Fruit fly (Drosophila melanogaster) whole organism, embryonic: ENCODE data around the gene CG5592.

Experiments
- Asciz ChIP-seq: fragments of 200-800 bp; sonication (Bioruptor generic); optimal IDR thresholded peaks from 2 replicates; lab custom pipeline; 2017; ENCODE audit warnings: missing biosample characterization, mild to moderate bottlenecking, missing genetic modification characterization, missing genetic modification reagents
- Awh ChIP-seq: fragments of 200-800 bp; sonication (Bioruptor generic); IDR thresholded peaks from 2 replicates; pipeline ENCODE4, ENCODE4 v1.3.6; 2022; ENCODE audit warnings: missing biosample characterization, missing genetic modification characterization
- B-H2 ChIP-seq: fragments of 200-800 bp; sonication (Bioruptor generic); optimal IDR thresholded peaks from 2 replicates; lab custom pipeline; 2018; ENCODE audit warnings: missing biosample characterization, mild to moderate bottlenecking, missing genetic modification characterization
- Bgb ChIP-seq: fragments of 200-800 bp; sonication (Bioruptor generic); IDR thresholded peaks from 2 replicates; pipeline ENCODE4 v1.3.6; 2022; ENCODE audit warnings: missing biosample characterization, missing genetic modification characterization; ENCODE audit not compliant: partially characterized antibody
- CG11696 ChIP-seq: fragments of 200-800 bp; sonication (Bioruptor generic); IDR thresholded peaks from 2 replicates; pipeline ENCODE4 v1.3.6; 2022; ENCODE audit warnings: missing biosample characterization, missing genetic modification characterization
- CG12104 ChIP-seq: fragments of 200-800 bp; sonication (Bioruptor generic); optimal IDR thresholded peaks from 3 replicates; lab custom pipeline; 2016; ENCODE audit warnings: missing biosample characterization, missing genetic modification characterization
- CG12155 ChIP-seq: fragments of 200-800 bp; sonication (Bioruptor generic); optimal IDR thresholded peaks from 3 replicates; lab custom pipeline; 2016; ENCODE audit warnings: missing biosample characterization, missing genetic modification characterization
- CG15011 ChIP-seq: fragments of 200-800 bp; sonication (Bioruptor generic); optimal IDR thresholded peaks from 3 replicates; lab custom pipeline; 2018; ENCODE audit warnings: missing biosample characterization, mild to moderate bottlenecking, missing genetic modification characterization
- CG15479 ChIP-seq: fragments of 200-800 bp; sonication (Bioruptor generic); optimal IDR thresholded peaks from 3 replicates; lab custom pipeline; 2019; ENCODE audit warnings: missing biosample characterization, mild to moderate bottlenecking, missing genetic modification characterization, moderate library complexity
- CG1647 ChIP-seq: fragments of 200-800 bp; sonication (Bioruptor generic); optimal IDR thresholded peaks from 3 replicates; lab custom pipeline; 2016; ENCODE audit warnings: missing biosample characterization, missing genetic modification characterization
- CG16863 ChIP-seq: fragments of 200-800 bp; sonication (Bioruptor generic); optimal IDR thresholded peaks from 3 replicates; lab custom pipeline; 2016; ENCODE audit warnings: missing biosample characterization, missing genetic modification characterization
- CG3281 ChIP-seq: fragments of 200-800 bp; sonication (Bioruptor generic); optimal IDR thresholded peaks from 3 replicates; lab custom pipeline; 2017; ENCODE audit warnings: missing biosample characterization, mild to moderate bottlenecking, missing genetic modification characterization
- CG4360 ChIP-seq: fragments of 200-800 bp; sonication (Bioruptor generic); IDR thresholded peaks from 2 replicates; pipeline ENCODE4 v1.3.6; 2022; ENCODE audit warnings: missing biosample characterization, missing genetic modification characterization
- CG4730 ChIP-seq: fragments of 200-800 bp; sonication (Bioruptor generic); IDR thresholded peaks from 2 replicates; pipeline ENCODE4 v1.3.6; 2022; ENCODE audit warnings: missing biosample characterization, missing genetic modification characterization
- CG5180 ChIP-seq: fragments of 200-800 bp; sonication (Bioruptor generic); optimal IDR thresholded peaks from 3 replicates; lab custom pipeline; 2017; ENCODE audit warnings: missing biosample characterization, missing genetic modification characterization, mild to moderate bottlenecking, moderate library complexity, missing genetic modification reagents
- CG6254 ChIP-seq: fragments of 200-800 bp; sonication (Bioruptor generic); optimal IDR thresholded peaks from 3 replicates; lab custom pipeline; 2017; ENCODE audit warnings: mild to moderate bottlenecking, missing biosample characterization, missing genetic modification reagents, missing genetic modification characterization
- CG6272 ChIP-seq: fragments of 200-800 bp; sonication (Bioruptor generic); IDR thresholded peaks from 2 replicates; pipeline ENCODE4 v1.3.6; 2022; ENCODE audit warnings: missing biosample characterization, missing genetic modification characterization
- CG6654 ChIP-seq: fragments of 200-800 bp; sonication (Bioruptor generic); optimal IDR thresholded peaks from 2 replicates; lab custom pipeline; 2017; ENCODE audit warnings: missing biosample characterization, mild to moderate bottlenecking, missing genetic modification characterization
- CG7357 ChIP-seq: fragments of 200-800 bp; sonication (Bioruptor generic); IDR thresholded peaks from 3 replicates; pipeline ENCODE4 v1.3.6; 2022; ENCODE audit warnings: missing biosample characterization, missing genetic modification characterization
- CG9609 ChIP-seq: fragments of 200-800 bp; sonication (Bioruptor generic); optimal IDR thresholded peaks from 3 replicates; lab custom pipeline; 2016; ENCODE audit warnings: missing biosample characterization, missing genetic modification characterization
- CG9727 ChIP-seq: fragments of 200-800 bp; sonication (Bioruptor generic); optimal IDR thresholded peaks from 3 replicates; lab custom pipeline; 2017; ENCODE audit warnings: missing biosample characterization, mild to moderate bottlenecking, missing genetic modification characterization
- CHES-1-like ChIP-seq: fragments of 200-800 bp; sonication (Bioruptor generic); optimal IDR thresholded peaks from 2 replicates; lab custom pipeline; 2016; ENCODE audit warnings: missing biosample characterization, missing genetic modification characterization
- ERR ChIP-seq: fragments of 200-800 bp; sonication (Bioruptor generic); optimal IDR thresholded peaks from 2 replicates; lab custom pipeline; 2016; ENCODE audit warnings: missing biosample characterization, missing genetic modification characterization
- Fer2 ChIP-seq: fragments of 200-800 bp; sonication (Bioruptor generic); optimal IDR thresholded peaks from 2 replicates; lab custom pipeline; 2018; ENCODE audit warnings: missing biosample characterization, mild to moderate bottlenecking, missing genetic modification characterization, moderate library complexity
- Mes4 ChIP-seq: fragments of 200-800 bp; sonication (Bioruptor generic); optimal IDR thresholded peaks from 2 replicates; lab custom pipeline; 2016; ENCODE audit warnings: missing biosample characterization, missing genetic modification characterization
- Sin3A ChIP-seq: fragments of >200 bp; optimal IDR thresholded peaks from 2 replicates; lab custom pipeline; 2018
- btn ChIP-seq: fragments of 200-800 bp; sonication (Bioruptor generic); optimal IDR thresholded peaks from 2 replicates; lab custom pipeline; 2016; ENCODE audit warnings: missing biosample characterization, missing genetic modification characterization
- cato ChIP-seq: fragments of 200-800 bp; sonication (Bioruptor generic); optimal IDR thresholded peaks from 2 replicates; lab custom pipeline; 2016; ENCODE audit warnings: missing biosample characterization, missing genetic modification characterization, borderline replicate concordance
- crc ChIP-seq: fragments of 200-800 bp; sonication (Bioruptor generic); optimal IDR thresholded peaks from 2 replicates; lab custom pipeline; 2016; ENCODE audit warnings: missing biosample characterization, missing genetic modification characterization
- da ChIP-seq: fragments of 200-800 bp; sonication (Bioruptor generic); optimal IDR thresholded peaks from 2 replicates; lab custom pipeline; 2016; ENCODE audit warnings: missing biosample characterization, missing genetic modification characterization
- dmrt99B ChIP-seq: fragments of 200-800 bp; sonication (Bioruptor generic); optimal IDR thresholded peaks from 2 replicates; lab custom pipeline; 2018; ENCODE audit warnings: missing biosample characterization, mild to moderate bottlenecking, missing genetic modification characterization, moderate library complexity
- gfzf ChIP-seq: fragments of 200-800 bp; sonication (Bioruptor generic); optimal IDR thresholded peaks from 2 replicates; lab custom pipeline; 2016; ENCODE audit warnings: missing biosample characterization, mild to moderate bottlenecking, missing genetic modification characterization, moderate library complexity
- grn ChIP-seq: fragments of 200-800 bp; sonication (Bioruptor generic); optimal IDR thresholded peaks from 3 replicates; lab custom pipeline; 2017; ENCODE audit warnings: missing biosample characterization, missing genetic modification characterization
- hkb ChIP-seq, 2 experiments: fragments of 200-800 bp in 1 of 2; fragments of >200 bp in 1 of 2; sonication (Bioruptor generic) in 1 of 2; IDR thresholded peaks in 1 of 2; optimal IDR thresholded peaks in 1 of 2; 2 replicates each; pipeline versions ENCODE4 v1.3.6 to Lab custom; 2017 to 2022; ENCODE audit warnings: missing biosample characterization in 1 of 2, missing genetic modification characterization in 1 of 2
- kay ChIP-seq: fragments of 200-800 bp; sonication (Bioruptor generic); optimal IDR thresholded peaks from 2 replicates; lab custom pipeline; 2016; ENCODE audit warnings: missing biosample characterization, missing genetic modification characterization
- mam ChIP-seq: fragments of 200-800 bp; sonication (Bioruptor generic); optimal IDR thresholded peaks from 3 replicates; lab custom pipeline; 2016; ENCODE audit warnings: missing biosample characterization, missing genetic modification characterization
- pan ChIP-seq, 4 experiments: fragments of >200 bp in 3 of 4; fragments of 200-800 bp in 1 of 4; sonication (Bioruptor generic) in 1 of 4; optimal IDR thresholded peaks in 3 of 4; IDR thresholded peaks in 1 of 4; 2 replicates each; pipeline versions ENCODE4 v1.3.6 to Lab custom; 2017 to 2022; ENCODE audit warnings: missing biosample characterization in 2 of 4, missing genetic modification characterization in 2 of 4, mixed read lengths in 1 of 4
- pfk ChIP-seq: fragments of 200-800 bp; sonication (Bioruptor generic); optimal IDR thresholded peaks from 2 replicates; lab custom pipeline; 2018; ENCODE audit warnings: missing biosample characterization, mild to moderate bottlenecking, missing genetic modification characterization, moderate library complexity
- pnt ChIP-seq: fragments of 200-800 bp; sonication (Bioruptor generic); optimal IDR thresholded peaks from 3 replicates; lab custom pipeline; 2016; ENCODE audit warnings: missing biosample characterization, missing genetic modification characterization
- pzg ChIP-seq: fragments of 200-800 bp; sonication (Bioruptor generic); optimal IDR thresholded peaks from 3 replicates; lab custom pipeline; 2018; ENCODE audit warnings: missing biosample characterization, mild to moderate bottlenecking, missing genetic modification characterization, moderate library complexity
- row ChIP-seq: fragments of 200-800 bp; sonication (Bioruptor generic); IDR thresholded peaks from 3 replicates; pipeline ENCODE4 v1.3.6; 2022; ENCODE audit warnings: missing biosample characterization, missing genetic modification characterization
- sc ChIP-seq, 3 experiments: fragments of >200 bp in 2 of 3; fragments of 200-800 bp in 1 of 3; sonication (Bioruptor generic) in 1 of 3; optimal IDR thresholded peaks; 2 replicates in 2 of 3; 3 replicates in 1 of 3; lab custom pipeline; 2017; ENCODE audit warnings: mild to moderate bottlenecking in 1 of 3, missing biosample characterization in 1 of 3, missing genetic modification characterization in 1 of 3, missing genetic modification reagents in 1 of 3
- sim ChIP-seq: fragments of 200-800 bp; sonication (Bioruptor generic); IDR thresholded peaks from 2 replicates; pipeline ENCODE4 v1.3.6; 2022; ENCODE audit warnings: missing biosample characterization, missing genetic modification characterization
- slbo ChIP-seq: fragments of 200-800 bp; sonication (Bioruptor generic); IDR thresholded peaks from 2 replicates; pipeline ENCODE4 v1.3.6; 2022; ENCODE audit warnings: missing biosample characterization, missing genetic modification characterization
- slou ChIP-seq: fragments of 200-800 bp; sonication (Bioruptor generic); optimal IDR thresholded peaks from 3 replicates; lab custom pipeline; 2016; ENCODE audit warnings: missing biosample characterization, missing genetic modification characterization
- ssp ChIP-seq: fragments of 200-800 bp; sonication (Bioruptor generic); IDR thresholded peaks from 2 replicates; pipeline ENCODE4 v1.3.6; 2022; ENCODE audit warnings: missing biosample characterization, missing genetic modification characterization
- trh ChIP-seq: fragments of 200-800 bp; sonication (Bioruptor generic); optimal IDR thresholded peaks from 2 replicates; lab custom pipeline; 2016; ENCODE audit warnings: missing biosample characterization, missing genetic modification characterization
- vnd ChIP-seq: fragments of 200-800 bp; sonication (Bioruptor generic); IDR thresholded peaks from 3 replicates; pipeline ENCODE4 v1.3.6; 2022; ENCODE audit warnings: missing biosample characterization, missing genetic modification characterization; ENCODE audit not compliant: partially characterized antibody

The CG5592 gene

DNA sequence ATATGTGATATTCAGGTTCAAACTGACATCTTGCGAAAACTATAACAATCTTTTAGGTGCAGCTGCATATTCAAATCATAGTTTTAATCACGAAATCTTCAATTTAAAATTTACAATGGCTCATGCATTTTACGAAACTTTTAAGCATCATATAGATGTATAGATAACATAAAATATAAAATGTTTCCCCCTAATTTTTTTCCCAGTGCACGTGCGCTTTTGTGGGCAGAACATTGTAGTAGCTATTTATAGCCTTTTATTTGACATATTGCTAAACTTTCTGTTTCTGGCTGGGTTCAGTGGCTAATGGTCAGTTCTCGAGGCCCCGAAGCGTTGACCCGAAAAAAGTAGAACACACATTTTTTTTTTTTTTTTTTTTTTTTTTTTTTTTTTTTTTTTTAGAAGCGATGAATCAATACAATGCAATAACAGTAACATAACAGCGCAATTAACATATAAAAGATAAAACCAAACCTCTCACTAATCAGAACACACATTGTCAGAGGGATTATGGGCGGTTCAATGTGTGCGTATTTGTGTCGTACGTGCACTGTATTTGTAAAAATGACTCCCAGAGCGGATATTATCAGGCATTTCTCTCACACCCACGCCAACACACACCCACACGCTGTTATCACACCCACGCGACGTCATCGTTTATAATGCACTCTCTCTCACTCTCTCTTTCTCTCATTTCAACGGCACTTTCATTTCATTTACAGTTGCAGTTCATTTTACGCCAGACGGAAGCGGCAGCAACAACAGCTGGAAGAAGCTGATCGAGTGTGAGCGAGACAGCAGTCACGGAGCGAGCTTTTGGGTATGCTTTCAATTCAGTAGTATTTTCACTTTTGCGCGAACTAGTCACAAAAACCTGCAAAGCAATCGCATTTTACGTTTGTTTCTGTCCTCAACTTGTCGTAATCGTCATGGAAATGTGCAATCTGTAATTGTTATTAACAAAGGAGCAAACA lies 28.9 kb downstream of the CG5592 start (continued):
- no peak for TF ChIP-seq CG9609 (GFP tag; lab: Kevin White, UChicago)
- no peak for TF ChIP-seq sim
- no peak for TF ChIP-seq pfk
- no peak for TF ChIP-seq CG6272 (GFP tag; lab: Robert Waterston, UW)
- TF ChIP-seq Fer2 (tag; lab: Kevin White, UChicago): no peak
- no peak for TF ChIP-seq vnd (GFP tag; lab: Robert Waterston, UW)
- TF ChIP-seq ERR (GFP tag; lab: Kevin White, UChicago): no peak
- peak; percentile 68 for TF ChIP-seq dmrt99B
- TF ChIP-seq CG12104 (GFP tag; lab: Kevin White, UChicago): peak; percentile 19
- no peak for TF ChIP-seq CG6654 (GFP tag; lab: Kevin White, UChicago)
- peak; percentile 10 for TF ChIP-seq pnt
- peak; percentile 65 for TF ChIP-seq CG4360
- peak; percentile 14 for TF ChIP-seq grn
- no peak for TF ChIP-seq da
- TF ChIP-seq Asciz (GFP tag; lab: Kevin White, UChicago): no peak
- TF ChIP-seq ssp (GFP tag; lab: Robert Waterston, UW): no peak
- TF ChIP-seq pzg (GFP tag; lab: Kevin White, UChicago): no peak
- TF ChIP-seq row: peak; percentile 55; the same call in 2 of the 3 replicates
- TF ChIP-seq btn: no peak
- no peak for TF ChIP-seq CG12155
- peak; percentile 54 for TF ChIP-seq slbo (GFP tag; lab: Robert Waterston, UW)
- TF ChIP-seq sc (optimal IDR thresholded peaks at IDR 0.05; lab: Kevin White, UChicago): no peak
- TF ChIP-seq sc (GFP tag; optimal IDR thresholded peaks at IDR 0.05; lab: Kevin White, UChicago): peak; percentile 36
- TF ChIP-seq CG16863 (GFP tag; lab: Kevin White, UChicago): peak; percentile 49
- TF ChIP-seq CG9727 (GFP tag; lab: Kevin White, UChicago): peak; percentile 47
- TF ChIP-seq CG4730 (GFP tag; lab: Robert Waterston, UW): no peak
- TF ChIP-seq CHES-1-like: peak; percentile 8
- TF ChIP-seq cato: no peak
- TF ChIP-seq CG5180 (GFP tag; lab: Kevin White, UChicago): no peak
- TF ChIP-seq slou (GFP tag; lab: Kevin White, UChicago): no peak
- no peak for TF ChIP-seq pan (optimal IDR thresholded peaks at IDR 0.05; lab: Kevin White, UChicago)
- TF ChIP-seq pan (GFP tag; optimal IDR thresholded peaks at IDR 0.05 in 1 of 2, IDR thresholded peaks at IDR 0.05 in 1 of 2): peak in 1 of 2 experiments; percentile 33
- no peak for TF ChIP-seq CG7357 (GFP tag; lab: Robert Waterston, UW)
- TF ChIP-seq Sin3A (lab: Kevin White, UChicago): no peak
- TF ChIP-seq mam: no peak
- no peak for TF ChIP-seq kay (GFP tag; lab: Kevin White, UChicago)
- TF ChIP-seq CG1647 (GFP tag; lab: Kevin White, UChicago): no peak
- peak; percentile 4 for TF ChIP-seq crc
- TF ChIP-seq hkb (optimal IDR thresholded peaks at IDR 0.05; lab: Kevin White, UChicago): no peak
- TF ChIP-seq hkb (GFP tag; IDR thresholded peaks at IDR 0.05; lab: Robert Waterston, UW): peak; percentile 63
- no peak for TF ChIP-seq Awh (GFP tag; lab: Robert Waterston, UW)
- peak; percentile 23 for TF ChIP-seq Mes4 (GFP tag; lab: Kevin White, UChicago)
- TF ChIP-seq Bgb (GFP tag; lab: Robert Waterston, UW): no peak; the same call in 1 of the 2 replicates
- TF ChIP-seq gfzf: no peak
- no peak for TF ChIP-seq CG3281 (GFP tag; lab: Kevin White, UChicago)
- TF ChIP-seq trh: no peak
- TF ChIP-seq CG6254 (GFP tag; lab: Kevin White, UChicago): no peak
- no peak for TF ChIP-seq CG15011 (GFP tag; lab: Kevin White, UChicago)
- TF ChIP-seq B-H2 (GFP tag; lab: Kevin White, UChicago): no peak
- TF ChIP-seq CG15479 (GFP tag; lab: Kevin White, UChicago): no peak
- TF ChIP-seq CG11696 (GFP tag; lab: Robert Waterston, UW): no peak
